Worm (Caenorhabditis elegans) whole organism, L4/young adult: ENCODE measurements around the gene nhr-253.

ENCODE experiments used
- W03F9.2 ChIP-seq: fragments of 150-350 bp; optimal IDR thresholded peaks from 2 replicates; lab custom pipeline; 2014; ENCODE audit warnings: missing biosample characterization, missing genetic modification characterization
- dao-5 ChIP-seq: sonication (generic microtip); optimal IDR thresholded peaks from 2 replicates; lab custom pipeline; 2016; ENCODE audit warnings: missing genotype, missing genetic modification characterization, moderate library complexity, missing compliant biosample characterization
- him-1 ChIP-seq: sonication (generic microtip); optimal IDR thresholded peaks from 2 replicates; lab custom pipeline; 2016; ENCODE audit warnings: missing genotype, missing genetic modification reagents, missing genetic modification characterization, missing compliant biosample characterization

ce11 chrV:446988-447387 lies 50.6 kb downstream of the nhr-253 start:
- no peak for TF ChIP-seq W03F9.2
- TF ChIP-seq him-1 (tag; lab: Kevin White, UChicago) = no peak
- no peak for TF ChIP-seq dao-5
